Worm (Caenorhabditis elegans) whole organism, L1 larva: ENCODE data around the gene sucl-2.

Experiments
- blmp-1 ChIP-seq: fragments of 150-350 bp; optimal IDR thresholded peaks from 2 replicates; lab custom pipeline; 2014; ENCODE audit warnings: missing biosample characterization, missing genetic modification characterization
- lin-35 ChIP-seq, 2 experiments: fragments of 150-350 bp; optimal IDR thresholded peaks; 2 replicates each; lab custom pipeline; 2014; ENCODE audit warnings: missing biosample characterization in 2 of 2, missing genetic modification characterization in 2 of 2, missing genetic modification reagents in 2 of 2
- nhr-237 ChIP-seq: fragments of 150-350 bp; optimal IDR thresholded peaks from 2 replicates; lab custom pipeline; 2014; ENCODE audit warnings: missing biosample characterization, missing genetic modification characterization
- snu-23 ChIP-seq: sonication (generic microtip); optimal IDR thresholded peaks from 2 replicates; lab custom pipeline; 2016; ENCODE audit warnings: missing genetic modification characterization, missing compliant biosample characterization

DNA sequence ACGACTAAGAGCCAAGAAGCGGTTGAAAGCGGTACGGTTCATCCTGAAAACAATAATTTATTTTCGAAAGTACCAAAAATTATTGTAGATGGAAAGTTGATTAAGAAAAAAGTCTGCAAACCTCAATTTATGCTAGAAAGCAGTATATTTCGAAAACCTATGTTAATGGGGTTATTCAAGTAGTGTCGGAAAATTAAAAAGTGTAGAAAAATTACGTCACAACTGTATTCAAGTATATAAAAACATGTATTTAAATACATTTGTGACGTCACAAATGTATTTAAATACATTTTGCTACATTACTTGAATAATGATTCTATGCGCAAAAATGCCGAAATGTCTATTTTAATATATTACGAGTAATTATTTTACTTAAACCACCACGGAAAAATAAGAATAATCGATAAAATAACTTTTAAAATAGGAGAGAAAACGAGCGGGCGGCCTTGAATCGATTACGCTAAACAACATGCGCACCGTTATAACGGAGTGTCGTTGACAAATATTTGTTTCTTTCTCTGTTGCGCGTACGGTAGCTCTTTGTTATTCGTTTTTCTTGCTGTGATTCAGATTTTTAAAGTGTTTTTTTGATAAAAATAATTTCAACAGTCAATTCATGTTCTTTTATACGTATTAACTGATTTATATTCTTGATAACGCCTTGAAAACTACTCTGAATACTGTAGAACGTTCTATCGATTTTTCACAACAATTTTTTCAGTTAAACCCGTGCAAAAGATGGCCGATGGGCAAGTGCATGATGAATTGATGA, 9.5 kb upstream of the sucl-2 start, which contains the start of the genes F23H11.5 and bra-2:
- peak; percentile 33 to 41 for TF ChIP-seq lin-35 (GFP tag; optimal IDR thresholded peaks at IDR 0.05; lab: Kevin White, UChicago)
- peak; percentile 44 for TF ChIP-seq snu-23 (GFP tag; lab: Kevin White, UChicago)
- TF ChIP-seq nhr-237 (tag; lab: Kevin White, UChicago), result no peak
- peak; percentile 57 for TF ChIP-seq blmp-1
